Fruit fly (Drosophila melanogaster) whole organism, adult: ENCODE results near the gene CG9452.

ENCODE experiments used
- CG14711 ChIP-seq: fragments of 200-800 bp; sonication (Bioruptor generic); optimal IDR thresholded peaks from 2 replicates; lab custom pipeline; 2018; ENCODE audit warnings: missing biosample characterization, mild to moderate bottlenecking, missing genetic modification characterization, moderate library complexity
- CG5204 ChIP-seq: fragments of 200-800 bp; sonication (Bioruptor generic); optimal IDR thresholded peaks from 2 replicates; lab custom pipeline; 2016; ENCODE audit warnings: missing biosample characterization, missing genetic modification characterization
- cnc ChIP-seq, 2 experiments: fragments of >200 bp; optimal IDR thresholded peaks; 2 replicates each; lab custom pipeline; 2017
- kay ChIP-seq: fragments of 200-800 bp; sonication (Bioruptor generic); peaks from one replicate; lab custom pipeline; 2016; ENCODE audit warnings: missing biosample characterization, missing genetic modification characterization, borderline replicate concordance
- tj ChIP-seq: fragments of 200-800 bp; sonication (Bioruptor generic); optimal IDR thresholded peaks from 3 replicates; lab custom pipeline; 2017; ENCODE audit warnings: missing biosample characterization, mild to moderate bottlenecking, missing genetic modification characterization, moderate library complexity
- toe ChIP-seq: fragments of 200-800 bp; sonication (Bioruptor generic); optimal IDR thresholded peaks from 2 replicates; lab custom pipeline; 2016; ENCODE audit warnings: missing biosample characterization, missing genetic modification characterization

DNA sequence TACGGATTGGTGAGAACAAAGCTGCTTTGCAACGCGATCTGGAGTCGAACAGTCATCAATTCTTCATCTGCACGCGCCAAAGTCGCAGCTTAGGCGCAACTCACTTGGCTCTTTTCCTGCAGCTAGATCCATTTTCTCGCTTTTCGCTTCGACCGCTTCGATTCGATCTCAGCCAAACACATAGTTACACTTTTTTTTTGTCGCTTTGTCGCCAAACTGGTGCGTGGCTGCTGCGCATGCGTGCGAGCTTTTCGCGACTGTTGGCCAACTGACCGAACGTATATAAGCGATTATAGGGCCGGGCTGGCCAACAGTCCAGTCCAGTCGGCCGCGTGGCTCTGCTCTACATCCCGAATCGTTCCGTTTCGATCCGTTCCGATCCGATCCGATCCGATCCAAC lies 28.8 kb upstream of the CG9452 start, which contains the start of gene Cpr76Bd:
- no peak for TF ChIP-seq CG14711 (tag; lab: Kevin White, UChicago)
- no peak for TF ChIP-seq tj (GFP tag; lab: Kevin White, UChicago)
- TF ChIP-seq cnc (optimal IDR thresholded peaks at IDR 0.05; lab: Kevin White, UChicago): no peak
- TF ChIP-seq CG5204: no peak
- no peak for TF ChIP-seq toe (GFP tag; lab: Kevin White, UChicago)
- TF ChIP-seq kay (GFP tag; lab: Kevin White, UChicago): no peak
